Worm (Caenorhabditis elegans) whole organism, L4 larva: ENCODE measurements around the gene B0244.6.

Experiments
- F49E8.2 ChIP-seq: sonication (generic microtip); optimal IDR thresholded peaks from 2 replicates; lab custom pipeline; 2016; ENCODE audit warnings: missing compliant biosample characterization, mild to moderate bottlenecking, missing genetic modification characterization, borderline replicate concordance
- R02D3.7 ChIP-seq: fragments of 150-350 bp; sonication (generic microtip); optimal IDR thresholded peaks from 3 replicates; lab custom pipeline; 2014; ENCODE audit warnings: missing biosample characterization, missing genetic modification characterization
- Y5F2A.4 ChIP-seq: fragments of 200-800 bp; sonication (Bioruptor generic); optimal IDR thresholded peaks from 2 replicates; lab custom pipeline; 2018; ENCODE audit warnings: mild to moderate bottlenecking, missing genetic modification characterization, missing compliant biosample characterization
- aha-1 ChIP-seq: fragments of 150-350 bp; peaks from one replicate; lab custom pipeline; 2014; ENCODE audit warnings: missing biosample characterization, missing genetic modification characterization
- ama-1 ChIP-seq: fragments of 150-350 bp; optimal IDR thresholded peaks from 2 replicates; lab custom pipeline; 2014; ENCODE audit warnings: inconsistent platforms, mixed read lengths
- ceh-62 ChIP-seq: sonication (generic microtip); optimal IDR thresholded peaks from 2 replicates; lab custom pipeline; 2017; ENCODE audit warnings: missing biosample characterization, missing genetic modification characterization
- ceh-82 ChIP-seq: sonication (generic microtip); optimal IDR thresholded peaks from 2 replicates; lab custom pipeline; 2017; ENCODE audit warnings: missing biosample characterization, missing genetic modification characterization
- ctbp-1 ChIP-seq: fragments of 200-800 bp; sonication (Bioruptor generic); IDR thresholded peaks from 2 replicates; pipeline ENCODE4 v1.3.6; 2022; ENCODE audit warnings: missing genetic modification reagents, missing genetic modification characterization, missing compliant biosample characterization
- daf-16 ChIP-seq, 3 experiments: sonication (generic microtip); optimal IDR thresholded peaks; 2 replicates each; lab custom pipeline; 2016 to 2017; ENCODE audit warnings: missing genetic modification characterization in 3 of 3, missing genetic modification reagents in 3 of 3, mild to moderate bottlenecking in 2 of 3, missing compliant biosample characterization in 2 of 3, missing biosample characterization in 1 of 3, moderate library complexity in 1 of 3
- daf-19 ChIP-seq: fragments of 200-800 bp; sonication (Bioruptor generic); conservative IDR thresholded peaks from 2 replicates; pipeline ENCODE4 v1.3.6; 2022; ENCODE audit warnings: missing genetic modification characterization, missing compliant biosample characterization
- daf-8 ChIP-seq: fragments of 200-800 bp; sonication (Bioruptor generic); IDR thresholded peaks from 2 replicates; pipeline ENCODE4 v1.3.6; 2022; ENCODE audit warnings: missing genetic modification characterization, missing compliant biosample characterization
- dmd-6 ChIP-seq: fragments of 200-800 bp; sonication (Bioruptor generic); IDR thresholded peaks from 2 replicates; pipeline ENCODE4 v1.3.6; 2022; ENCODE audit warnings: missing genetic modification reagents, missing genetic modification characterization, missing compliant biosample characterization
- dmd-8 ChIP-seq: fragments of 200-800 bp; sonication (Bioruptor generic); IDR thresholded peaks from 2 replicates; pipeline ENCODE4 v1.3.6; 2022; ENCODE audit warnings: missing genetic modification characterization, missing compliant biosample characterization
- dve-1 ChIP-seq: sonication (generic microtip); optimal IDR thresholded peaks from 2 replicates; lab custom pipeline; 2017; ENCODE audit warnings: antibody characterized with exemption, mild to moderate bottlenecking, missing genetic modification characterization, missing compliant biosample characterization; ENCODE audit not compliant: insufficient read depth
- egl-43 ChIP-seq: fragments of 200-800 bp; sonication (Bioruptor generic); IDR thresholded peaks from 2 replicates; pipeline ENCODE4 v1.3.6; 2022; ENCODE audit warnings: missing genetic modification reagents, missing genetic modification characterization, missing compliant biosample characterization
- fkh-10 ChIP-seq: fragments of 150-350 bp; optimal IDR thresholded peaks from 2 replicates; lab custom pipeline; 2014; ENCODE audit warnings: missing biosample characterization, missing genetic modification reagents, missing genetic modification characterization
- fos-1 ChIP-seq: fragments of 150-350 bp; optimal IDR thresholded peaks from 2 replicates; lab custom pipeline; 2014; ENCODE audit warnings: missing biosample characterization, missing genetic modification characterization
- hlh-11 ChIP-seq: fragments of 200-800 bp; sonication (Bioruptor generic); optimal IDR thresholded peaks from 2 replicates; lab custom pipeline; 2018; ENCODE audit warnings: mild to moderate bottlenecking, missing genetic modification characterization, missing compliant biosample characterization
- hmg-1.1 ChIP-seq: fragments of 200-800 bp; sonication (Bioruptor generic); IDR thresholded peaks from 2 replicates; pipeline ENCODE4 v1.3.6; 2022; ENCODE audit warnings: missing genetic modification reagents, missing genetic modification characterization, missing compliant biosample characterization
- lin-15B ChIP-seq: fragments of 150-350 bp; sonication (generic microtip); optimal IDR thresholded peaks from 3 replicates; lab custom pipeline; 2014; ENCODE audit warnings: missing biosample characterization, missing genetic modification characterization
- lin-38 ChIP-seq: fragments of 200-800 bp; sonication (Bioruptor generic); IDR thresholded peaks from 2 replicates; pipeline ENCODE4 v1.3.6; 2022; ENCODE audit warnings: missing genetic modification reagents, missing genetic modification characterization, missing compliant biosample characterization
- madf-9 ChIP-seq: fragments of 200-800 bp; sonication (Bioruptor generic); conservative IDR thresholded peaks from 2 replicates; pipeline ENCODE4 v1.3.6; 2022; ENCODE audit warnings: missing genetic modification reagents, missing genetic modification characterization, missing compliant biosample characterization
- mes-2 ChIP-seq: sonication (generic microtip); optimal IDR thresholded peaks from 2 replicates; lab custom pipeline; 2016; ENCODE audit warnings: missing genotype, mild to moderate bottlenecking, missing genetic modification characterization, missing compliant biosample characterization; ENCODE audit not compliant: poor library complexity, severe bottlenecking
- nhr-10 ChIP-seq: fragments of 150-350 bp; optimal IDR thresholded peaks from 2 replicates; lab custom pipeline; 2014; ENCODE audit warnings: missing biosample characterization, missing genetic modification characterization
- nhr-11 ChIP-seq: fragments of 150-350 bp; optimal IDR thresholded peaks from 2 replicates; lab custom pipeline; 2014; ENCODE audit warnings: missing biosample characterization, missing genetic modification characterization
- nhr-28 ChIP-seq: fragments of 150-350 bp; optimal IDR thresholded peaks from 2 replicates; lab custom pipeline; 2014; ENCODE audit warnings: missing biosample characterization, missing genetic modification characterization
- php-3 ChIP-seq: fragments of 200-800 bp; sonication (Bioruptor generic); IDR thresholded peaks from 2 replicates; pipeline ENCODE4 v1.3.6; 2022; ENCODE audit warnings: missing genetic modification reagents, missing genetic modification characterization, missing compliant biosample characterization
- pqm-1 ChIP-seq: sonication (generic microtip); optimal IDR thresholded peaks from 2 replicates; lab custom pipeline; 2017; ENCODE audit warnings: missing biosample characterization, missing genetic modification characterization
- sdz-12 ChIP-seq: fragments of 200-800 bp; sonication (Bioruptor generic); optimal IDR thresholded peaks from 2 replicates; lab custom pipeline; 2018; ENCODE audit warnings: mild to moderate bottlenecking, missing genetic modification characterization, missing compliant biosample characterization
- snpc-4 ChIP-seq: fragments of 150-350 bp; optimal IDR thresholded peaks from 2 replicates; lab custom pipeline; 2014; ENCODE audit warnings: missing biosample characterization, missing genetic modification characterization
- unc-39 ChIP-seq: sonication (generic microtip); optimal IDR thresholded peaks from 2 replicates; lab custom pipeline; 2017; ENCODE audit warnings: missing biosample characterization, missing genetic modification characterization
- zag-1 ChIP-seq: fragments of 150-350 bp; optimal IDR thresholded peaks from 2 replicates; lab custom pipeline; 2014; ENCODE audit warnings: missing biosample characterization, missing genetic modification characterization
- zfp-2 ChIP-seq: sonication (generic microtip); optimal IDR thresholded peaks from 2 replicates; lab custom pipeline; 2016; ENCODE audit warnings: mild to moderate bottlenecking, missing genetic modification characterization, missing compliant biosample characterization
- ztf-11 ChIP-seq: fragments of 150-350 bp; optimal IDR thresholded peaks from 2 replicates; lab custom pipeline; 2014; ENCODE audit warnings: missing biosample characterization, missing genetic modification characterization
- ztf-7 ChIP-seq: fragments of 150-350 bp; optimal IDR thresholded peaks from 2 replicates; lab custom pipeline; 2014; ENCODE audit warnings: missing biosample characterization, missing genetic modification characterization

The B0244.6 gene

ce11 chrIII:5732925-5733324, 4.9 kb upstream of the B0244.6 start, which contains the start of gene B0244.17:
B0244.17 (plus strand) TSS chrIII:5733225.
- TF ChIP-seq ceh-62 (no peak), snpc-4 (no peak), ama-1 (lab: Kevin White, UChicago) (no peak), nhr-28 (tag; lab: Kevin White, UChicago) (peak; percentile 37)

ce11 chrIII:5734328-5734727, 3.5 kb upstream of the B0244.6 start:
- TF ChIP-seq fos-1 (tag; lab: Kevin White, UChicago) (no peak), aha-1 (peak; percentile 73)

- TF ChIP-seq daf-16 (GFP tag; optimal IDR thresholded peaks at IDR 0.05; lab: Kevin White, UChicago) (no peak), daf-16 (tag; optimal IDR thresholded peaks at IDR 0.05; lab: Kevin White, UChicago) (peak; percentile 27), ztf-7 (tag; lab: Kevin White, UChicago) (no peak), zfp-2 (tag; lab: Kevin White, UChicago) (no peak), nhr-11 (tag; lab: Kevin White, UChicago) (no peak), Y5F2A.4 (GFP tag; lab: Kevin White, UChicago) (no peak), php-3 (GFP tag; lab: Robert Waterston, UW) (peak; percentile 49; the same call in 1 of the 2 replicates), dmd-6 (peak; percentile 84), ztf-11 (no peak), dmd-8 (GFP tag; lab: Robert Waterston, UW) (no peak), mes-2 (no peak), dve-1 (tag; lab: Kevin White, UChicago) (peak; percentile 63), pqm-1 (tag; lab: Kevin White, UChicago) (peak; percentile 84), hlh-11 (peak; percentile 38), nhr-28 (tag; lab: Kevin White, UChicago) (peak; percentile 71), ceh-82 (tag; lab: Kevin White, UChicago) (no peak), unc-39 (no peak), sdz-12 (GFP tag; lab: Kevin White, UChicago) (no peak), hmg-1.1 (GFP tag; lab: Robert Waterston, UW) (no peak), snpc-4 (no peak), lin-38 (no peak), lin-15B (no peak)
Observed at ce11 chrIII:5734905-5735304, 2.9 kb upstream of the B0244.6 start, which contains the start of gene B0244.10. B0244.10 (plus strand) TSS chrIII:5735158.

ce11 chrIII:5740666-5741065, 2.9 kb downstream of the B0244.6 start, which contains the start of gene B0244.16:
B0244.16 (plus strand) TSS chrIII:5740966.
- TF ChIP-seq fkh-10 (GFP tag; lab: Kevin White, UChicago), result no peak
- TF ChIP-seq mes-2, result no peak
- TF ChIP-seq daf-8 (GFP tag; lab: Robert Waterston, UW), result no peak

ce11 chrIII:5743084-5743483, 5.3 kb downstream of the B0244.6 start, which contains the start of gene B0244.15:
B0244.15 (plus strand) TSS chrIII:5743384.
- TF ChIP-seq R02D3.7 (tag; lab: Kevin White, UChicago), result no peak
- TF ChIP-seq nhr-11 (tag; lab: Kevin White, UChicago), result no peak
- TF ChIP-seq nhr-10 (tag; lab: Kevin White, UChicago), result no peak
- no peak for TF ChIP-seq lin-38
- TF ChIP-seq madf-9 (GFP tag; lab: Robert Waterston, UW), result no peak
- no peak for TF ChIP-seq daf-8 (GFP tag; lab: Robert Waterston, UW)
- TF ChIP-seq Y5F2A.4 (GFP tag; lab: Kevin White, UChicago), result no peak
- TF ChIP-seq zfp-2 (tag; lab: Kevin White, UChicago), result no peak
- no peak for TF ChIP-seq ctbp-1 (GFP tag; lab: Robert Waterston, UW)
- no peak for TF ChIP-seq mes-2
- TF ChIP-seq snpc-4, result no peak
- TF ChIP-seq F49E8.2 (tag; lab: Kevin White, UChicago), result no peak
- no peak for TF ChIP-seq daf-19 (GFP tag; lab: Robert Waterston, UW)
- TF ChIP-seq egl-43 (GFP tag; lab: Robert Waterston, UW), result no peak
- TF ChIP-seq lin-15B, result no peak
- TF ChIP-seq ztf-11, result no peak
- no peak for TF ChIP-seq zag-1 (tag; lab: Kevin White, UChicago)
- TF ChIP-seq, all 104 proteins: peak for 0
